Fruit fly (Drosophila melanogaster): ENCODE results near the gene RhoGEF3.

The RhoGEF3 gene

DNA sequence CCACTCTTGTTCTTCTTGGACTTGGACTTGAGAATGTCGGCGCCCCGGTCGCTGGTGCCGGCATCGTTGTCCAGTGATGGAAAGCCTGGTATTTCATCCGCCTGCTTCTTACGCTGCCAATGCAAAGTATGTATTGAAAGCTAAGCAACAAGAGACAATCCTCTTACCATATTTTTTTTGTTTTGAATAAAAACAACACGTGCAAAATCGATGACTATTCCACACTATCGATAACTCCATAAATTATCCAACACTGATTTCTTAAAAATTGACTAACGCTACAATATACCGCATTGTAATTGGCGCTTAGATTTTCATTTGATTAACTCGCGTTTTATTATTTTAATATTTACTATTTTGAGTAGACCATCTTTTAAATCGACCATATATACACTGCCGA, 47.2 kb downstream of the RhoGEF3 start, which contains the start of gene CG32344 (continued):
- peak; percentile 41 for TF ChIP-seq CG1603 (tag; optimal IDR thresholded peaks at IDR 0.05)
- TF ChIP-seq Adf1 (GFP tag; IDR thresholded peaks at IDR 0.05), result no peak
- TF ChIP-seq CG10274 (GFP tag; optimal IDR thresholded peaks at IDR 0.05), result no peak
- TF ChIP-seq danr (GFP tag; IDR thresholded peaks at IDR 0.05), result no peak
- TF ChIP-seq CG2120 (GFP tag; optimal IDR thresholded peaks at IDR 0.05), result peak; percentile 18
- peak; percentile 59 for TF ChIP-seq CG14860 (GFP tag; IDR thresholded peaks at IDR 0.05; ENCODE audit: partially characterized antibody)
- TF ChIP-seq CHES-1-like (GFP tag; optimal IDR thresholded peaks at IDR 0.05), result no peak
- peak; percentile 36; the same call in 1 of the 2 replicates for TF ChIP-seq CG42726 (GFP tag; IDR thresholded peaks at IDR 0.05; ENCODE audit: partially characterized antibody)
- TF ChIP-seq pnt (GFP tag; optimal IDR thresholded peaks at IDR 0.05), result no peak
- no peak for TF ChIP-seq CG7372 (GFP tag; IDR thresholded peaks at IDR 0.05)

dm6 chr3L:327833-328232, 50.6 kb downstream of the RhoGEF3 start, which contains the start of the genes Atac3 and Ptpmeg:
Atac3 (minus strand) TSS chr3L:327992.
Ptpmeg (plus strand) TSS chr3L:328097.
- no peak for TF ChIP-seq CG34422 (GFP tag; IDR thresholded peaks at IDR 0.05)
- TF ChIP-seq unpg (GFP tag; optimal IDR thresholded peaks at IDR 0.05), result no peak
- TF ChIP-seq NFAT (GFP tag; IDR thresholded peaks at IDR 0.05), result no peak
- TF ChIP-seq CG6791 (GFP tag; IDR thresholded peaks at IDR 0.05; ENCODE audit: partially characterized antibody), result peak; percentile 57; the same call in 1 of the 3 replicates
- peak; percentile 56 for TF ChIP-seq CoRest (tag; optimal IDR thresholded peaks at IDR 0.05)
- no peak for TF ChIP-seq Ptx1 (GFP tag; IDR thresholded peaks at IDR 0.05)
- TF ChIP-seq CG16813 (GFP tag; IDR thresholded peaks at IDR 0.05; ENCODE audit: partially characterized antibody), result peak; percentile 50; the same call in 2 of the 3 replicates
- TF ChIP-seq gce (GFP tag; IDR thresholded peaks at IDR 0.05), result no peak
- peak; percentile 50 for TF ChIP-seq Myb (GFP tag; optimal IDR thresholded peaks at IDR 0.05)
- TF ChIP-seq mam (GFP tag; optimal IDR thresholded peaks at IDR 0.05), result no peak
- TF ChIP-seq br (optimal IDR thresholded peaks at IDR 0.05), result no peak
- TF ChIP-seq gfzf (GFP tag; optimal IDR thresholded peaks at IDR 0.05), result peak; percentile 90
- TF ChIP-seq CG34376 (GFP tag; optimal IDR thresholded peaks at IDR 0.05), result peak; percentile 3
- peak; percentile 74 for TF ChIP-seq E2f2 (GFP tag; IDR thresholded peaks at IDR 0.05)
- no peak for TF ChIP-seq wor (GFP tag; IDR thresholded peaks at IDR 0.05)
- TF ChIP-seq CG7987 (GFP tag; optimal IDR thresholded peaks at IDR 0.05), result no peak
- TF ChIP-seq Adf1 (GFP tag; IDR thresholded peaks at IDR 0.05), result no peak
- TF ChIP-seq HLH4C (GFP tag; IDR thresholded peaks at IDR 0.05; ENCODE audit: partially characterized antibody), result peak; percentile 29; the same call in 1 of the 3 replicates
- TF ChIP-seq dati (GFP tag; IDR thresholded peaks at IDR 0.05), result no peak
- TF ChIP-seq HLHmδ (GFP tag; optimal IDR thresholded peaks at IDR 0.05), result no peak
- TF ChIP-seq CG7357 (GFP tag; IDR thresholded peaks at IDR 0.05), result no peak
- peak; percentile 71 for TF ChIP-seq pzg (GFP tag; optimal IDR thresholded peaks at IDR 0.05)
- TF ChIP-seq CG15601 (tag; optimal IDR thresholded peaks at IDR 0.05), result peak; percentile 10
- no peak for TF ChIP-seq ro (GFP tag; IDR thresholded peaks at IDR 0.05)
- peak in 1 of 2 experiments; percentile 23 for TF ChIP-seq Pdp1 (GFP tag; optimal IDR thresholded peaks at IDR 0.05)
- no peak for TF ChIP-seq CG3281 (GFP tag; optimal IDR thresholded peaks at IDR 0.05)
- TF ChIP-seq ara (GFP tag; IDR thresholded peaks at IDR 0.05), result no peak
- peak; percentile 73 for TF ChIP-seq unc-4 (GFP tag; IDR thresholded peaks at IDR 0.05; ENCODE audit: partially characterized antibody)
- no peak for TF ChIP-seq Kr (GFP tag; optimal IDR thresholded peaks at IDR 0.05)
- TF ChIP-seq Elba2 (GFP tag; optimal IDR thresholded peaks at IDR 0.05), result no peak
- no peak for TF ChIP-seq CG13624 (GFP tag; optimal IDR thresholded peaks at IDR 0.05)
- TF ChIP-seq CG10431 (GFP tag; optimal IDR thresholded peaks at IDR 0.05), result no peak
- TF ChIP-seq CG3163 (GFP tag; optimal IDR thresholded peaks at IDR 0.05), result no peak
- no peak for TF ChIP-seq Oaz (GFP tag; IDR thresholded peaks at IDR 0.05)
- TF ChIP-seq esg (GFP tag; conservative IDR thresholded peaks at IDR 0.05), result no peak
- TF ChIP-seq stwl (tag; optimal IDR thresholded peaks at IDR 0.05), result peak; percentile 95
- TF ChIP-seq CG3065 (GFP tag; optimal IDR thresholded peaks at IDR 0.05), result no peak
- peak; percentile 79 for TF ChIP-seq CG9797 (GFP tag; optimal IDR thresholded peaks at IDR 0.05)
- TF ChIP-seq nau (GFP tag; optimal IDR thresholded peaks at IDR 0.05), result no peak
- peak; percentile 32 for TF ChIP-seq trem (tag; optimal IDR thresholded peaks at IDR 0.05)
- TF ChIP-seq z (GFP tag; IDR thresholded peaks at IDR 0.05), result no peak

Data from whole organism, embryonic.